Worm (Caenorhabditis elegans): ENCODE measurements around the gene immp-1.

DNA sequence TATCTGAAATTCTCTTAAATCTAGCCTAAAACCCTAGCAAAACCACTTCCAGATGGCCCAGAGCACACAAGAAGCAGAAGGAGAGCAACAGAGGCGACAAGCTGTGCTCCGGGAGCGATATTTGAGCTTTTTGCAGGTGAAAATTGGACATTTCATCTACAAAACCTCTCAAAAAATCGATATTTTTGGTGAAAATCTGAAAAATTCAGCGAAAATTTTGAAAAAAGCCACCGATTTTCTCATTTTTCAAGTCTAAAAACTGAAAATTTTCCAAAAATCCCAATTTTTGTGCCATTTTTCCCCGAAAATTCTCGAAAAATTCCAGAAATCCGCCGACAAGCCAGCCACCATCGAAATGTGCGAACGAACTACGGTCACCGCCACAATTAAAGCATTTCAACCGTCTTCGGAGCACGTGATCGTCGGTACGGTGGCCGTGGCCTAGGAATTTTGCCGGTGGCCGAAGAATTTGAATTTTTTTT is 5.5 kb downstream of the immp-1 start, which contains the start of gene C24H11.5:
- TF ChIP-seq ceh-16 (tag; optimal IDR thresholded peaks at IDR 0.05) (no peak), eor-1 (tag; optimal IDR thresholded peaks at IDR 0.05) (no peak), ama-1 (optimal IDR thresholded peaks at IDR 0.05) (no peak), nhr-77 (tag; optimal IDR thresholded peaks at IDR 0.05) (no peak), fos-1 (tag; optimal IDR thresholded peaks at IDR 0.05) (no peak), nhr-43 (tag; optimal IDR thresholded peaks at IDR 0.05; ENCODE audit: poor library complexity, severe bottlenecking) (no peak), lin-15B (tag; optimal IDR thresholded peaks at IDR 0.05) (no peak), nhr-76 (tag; optimal IDR thresholded peaks at IDR 0.05) (no peak), nhr-237 (tag; optimal IDR thresholded peaks at IDR 0.05) (no peak), nfya-1 (tag; optimal IDR thresholded peaks at IDR 0.05; ENCODE audit: insufficient read depth) (no peak), egl-27 (tag; optimal IDR thresholded peaks at IDR 0.05) (no peak), lin-39 (tag; optimal IDR thresholded peaks at IDR 0.05) (no peak), pha-4 (tag; optimal IDR thresholded peaks at IDR 0.05) (no peak), ceh-82 (tag; optimal IDR thresholded peaks at IDR 0.05) (no peak)
